Fruit fly (Drosophila melanogaster) whole organism, embryonic: ENCODE measurements around the gene Klp67A.

Experiments used
- ATbp ChIP-seq: fragments of 200-800 bp; sonication (Bioruptor generic); optimal IDR thresholded peaks from 2 replicates; lab custom pipeline; 2017; ENCODE audit warnings: missing biosample characterization, mild to moderate bottlenecking, missing genetic modification characterization, missing genetic modification reagents
- Ada2b ChIP-seq: fragments of 200-800 bp; sonication (Bioruptor generic); IDR thresholded peaks from 2 replicates; pipeline ENCODE4 v1.3.6; 2022; ENCODE audit warnings: missing biosample characterization, missing genetic modification characterization
- Asciz ChIP-seq: fragments of 200-800 bp; sonication (Bioruptor generic); optimal IDR thresholded peaks from 2 replicates; lab custom pipeline; 2017; ENCODE audit warnings: missing biosample characterization, mild to moderate bottlenecking, missing genetic modification characterization, missing genetic modification reagents
- Atf3 ChIP-seq: fragments of 200-800 bp; sonication (Bioruptor generic); optimal IDR thresholded peaks from 3 replicates; lab custom pipeline; 2016; ENCODE audit warnings: missing biosample characterization, missing genetic modification characterization
- BEAF-32 ChIP-seq: fragments of 200-800 bp; sonication (Bioruptor generic); optimal IDR thresholded peaks from 3 replicates; lab custom pipeline; 2017; ENCODE audit warnings: missing biosample characterization, missing genetic modification characterization, mild to moderate bottlenecking, moderate library complexity, missing genetic modification reagents
- BtbVII ChIP-seq: fragments of 200-800 bp; sonication (Bioruptor generic); optimal IDR thresholded peaks from 3 replicates; lab custom pipeline; 2017; ENCODE audit warnings: missing biosample characterization, mild to moderate bottlenecking, missing genetic modification characterization
- Bteb2 ChIP-seq: fragments of 200-800 bp; sonication (Bioruptor generic); optimal IDR thresholded peaks from 2 replicates; lab custom pipeline; 2016; ENCODE audit warnings: missing biosample characterization, missing genetic modification characterization
- CG10431 ChIP-seq: fragments of 200-800 bp; sonication (Bioruptor generic); optimal IDR thresholded peaks from 3 replicates; lab custom pipeline; 2018; ENCODE audit warnings: missing biosample characterization, mild to moderate bottlenecking, missing genetic modification characterization
- CG11504 ChIP-seq: fragments of 200-800 bp; sonication (Bioruptor generic); optimal IDR thresholded peaks from 3 replicates; lab custom pipeline; 2019; ENCODE audit warnings: missing biosample characterization, mild to moderate bottlenecking, missing genetic modification characterization, moderate library complexity
- CG12219 ChIP-seq: fragments of 200-800 bp; sonication (Bioruptor generic); optimal IDR thresholded peaks from 3 replicates; lab custom pipeline; 2018; ENCODE audit warnings: missing biosample characterization, mild to moderate bottlenecking, missing genetic modification characterization
- CG12744 ChIP-seq: fragments of 200-800 bp; sonication (Bioruptor generic); optimal IDR thresholded peaks from 2 replicates; lab custom pipeline; 2016; ENCODE audit warnings: missing biosample characterization, missing genetic modification characterization
- CG13287 ChIP-seq: fragments of 200-800 bp; sonication (Bioruptor generic); IDR thresholded peaks from 2 replicates; pipeline ENCODE4 v1.3.6; 2022; ENCODE audit warnings: missing biosample characterization, missing genetic modification characterization; ENCODE audit not compliant: partially characterized antibody
- CG13894 ChIP-seq: fragments of 200-800 bp; sonication (Bioruptor generic); optimal IDR thresholded peaks from 3 replicates; lab custom pipeline; 2018; ENCODE audit warnings: missing biosample characterization, mild to moderate bottlenecking, missing genetic modification characterization, moderate library complexity
- CG14014 ChIP-seq: fragments of 200-800 bp; sonication (Bioruptor generic); IDR thresholded peaks from 2 replicates; pipeline ENCODE4 v1.3.6; 2022; ENCODE audit warnings: missing biosample characterization, missing genetic modification characterization
- CG14710 ChIP-seq: fragments of 200-800 bp; sonication (Bioruptor generic); optimal IDR thresholded peaks from 3 replicates; lab custom pipeline; 2019; ENCODE audit warnings: missing biosample characterization, mild to moderate bottlenecking, missing genetic modification characterization, moderate library complexity
- CG15479 ChIP-seq: fragments of 200-800 bp; sonication (Bioruptor generic); optimal IDR thresholded peaks from 3 replicates; lab custom pipeline; 2019; ENCODE audit warnings: missing biosample characterization, mild to moderate bottlenecking, missing genetic modification characterization, moderate library complexity
- CG15514 ChIP-seq: fragments of 200-800 bp; sonication (Bioruptor generic); optimal IDR thresholded peaks from 3 replicates; lab custom pipeline; 2017; ENCODE audit warnings: missing biosample characterization, missing genetic modification characterization, mild to moderate bottlenecking, moderate library complexity, missing genetic modification reagents
- CG2678 ChIP-seq: fragments of 200-800 bp; sonication (Bioruptor generic); optimal IDR thresholded peaks from 3 replicates; lab custom pipeline; 2019; ENCODE audit warnings: missing biosample characterization, mild to moderate bottlenecking, missing genetic modification characterization, moderate library complexity
- CG31224 ChIP-seq: fragments of 200-800 bp; sonication (Bioruptor generic); IDR thresholded peaks from 2 replicates; pipeline ENCODE4 v1.3.6; 2022; ENCODE audit warnings: missing biosample characterization, missing genetic modification characterization
- CG3847 ChIP-seq: fragments of 200-800 bp; sonication (Bioruptor generic); IDR thresholded peaks from 2 replicates; pipeline ENCODE4 v1.3.6; 2022; ENCODE audit warnings: missing biosample characterization, missing genetic modification characterization
- CG6175 ChIP-seq: fragments of 200-800 bp; sonication (Bioruptor generic); IDR thresholded peaks from 3 replicates; pipeline ENCODE4 v1.3.6; 2022; ENCODE audit warnings: missing biosample characterization, missing genetic modification characterization
- CG6272 ChIP-seq: fragments of 200-800 bp; sonication (Bioruptor generic); IDR thresholded peaks from 2 replicates; pipeline ENCODE4 v1.3.6; 2022; ENCODE audit warnings: missing biosample characterization, missing genetic modification characterization
- CG7556 ChIP-seq: fragments of 200-800 bp; sonication (Bioruptor generic); optimal IDR thresholded peaks from 2 replicates; lab custom pipeline; 2017; ENCODE audit warnings: missing biosample characterization, mild to moderate bottlenecking, missing genetic modification characterization
- CG8089 ChIP-seq: fragments of 200-800 bp; sonication (Bioruptor generic); optimal IDR thresholded peaks from 3 replicates; lab custom pipeline; 2016; ENCODE audit warnings: missing biosample characterization, missing genetic modification characterization
- CG8944 ChIP-seq: fragments of 200-800 bp; sonication (Bioruptor generic); optimal IDR thresholded peaks from 3 replicates; lab custom pipeline; 2016; ENCODE audit warnings: missing biosample characterization, missing genetic modification characterization
- CoRest ChIP-seq: fragments of 200-800 bp; sonication (Bioruptor generic); optimal IDR thresholded peaks from 3 replicates; lab custom pipeline; 2018; ENCODE audit warnings: missing biosample characterization, mild to moderate bottlenecking, missing genetic modification characterization, moderate library complexity
- CrebB ChIP-seq: fragments of 200-800 bp; sonication (Bioruptor generic); optimal IDR thresholded peaks from 3 replicates; lab custom pipeline; 2018; ENCODE audit warnings: missing biosample characterization, mild to moderate bottlenecking, missing genetic modification characterization
- Doc3 ChIP-seq: fragments of 200-800 bp; sonication (Bioruptor generic); IDR thresholded peaks from 3 replicates; pipeline ENCODE4 v1.3.6; 2022; ENCODE audit warnings: missing biosample characterization, missing genetic modification characterization; ENCODE audit not compliant: partially characterized antibody
- Dp ChIP-seq: fragments of 200-800 bp; sonication (Bioruptor generic); optimal IDR thresholded peaks from 2 replicates; lab custom pipeline; 2018; ENCODE audit warnings: missing biosample characterization, mild to moderate bottlenecking, missing genetic modification characterization, moderate library complexity
- Optix ChIP-seq: fragments of 200-800 bp; sonication (Bioruptor generic); IDR thresholded peaks from 3 replicates; pipeline ENCODE4 v1.3.6; 2022; ENCODE audit warnings: missing biosample characterization, missing genetic modification characterization
- Trl ChIP-seq, 3 experiments: fragments of >200 bp in 2 of 3; fragments of 200-800 bp in 1 of 3; sonication (Bioruptor generic) in 1 of 3; optimal IDR thresholded peaks; 2 replicates in 1 of 3; 3 replicates in 2 of 3; lab custom pipeline; 2016 to 2017; ENCODE audit warnings: missing biosample characterization in 1 of 3, missing genetic modification characterization in 1 of 3
- az2 ChIP-seq: fragments of 200-800 bp; sonication (Bioruptor generic); optimal IDR thresholded peaks from 3 replicates; lab custom pipeline; 2016; ENCODE audit warnings: missing biosample characterization, missing genetic modification characterization
- bowl ChIP-seq: fragments of 200-800 bp; sonication (Bioruptor generic); IDR thresholded peaks from 2 replicates; pipeline ENCODE4 v1.3.6; 2022; ENCODE audit warnings: missing biosample characterization, missing genetic modification characterization
- btn ChIP-seq: fragments of 200-800 bp; sonication (Bioruptor generic); optimal IDR thresholded peaks from 2 replicates; lab custom pipeline; 2016; ENCODE audit warnings: missing biosample characterization, missing genetic modification characterization
- cad ChIP-seq: fragments of >200 bp; optimal IDR thresholded peaks from 2 replicates; lab custom pipeline; 2017; ENCODE audit warnings: missing biosample characterization, missing genetic modification characterization
- crc ChIP-seq: fragments of 200-800 bp; sonication (Bioruptor generic); optimal IDR thresholded peaks from 2 replicates; lab custom pipeline; 2016; ENCODE audit warnings: missing biosample characterization, missing genetic modification characterization
- fd3F ChIP-seq: fragments of 200-800 bp; sonication (Bioruptor generic); optimal IDR thresholded peaks from 2 replicates; lab custom pipeline; 2018; ENCODE audit warnings: missing biosample characterization, mild to moderate bottlenecking, missing genetic modification characterization, moderate library complexity
- fu2 ChIP-seq: fragments of 200-800 bp; sonication (Bioruptor generic); optimal IDR thresholded peaks from 2 replicates; lab custom pipeline; 2016; ENCODE audit warnings: missing biosample characterization, missing genetic modification characterization
- gro ChIP-seq: fragments of 200-800 bp; sonication (Bioruptor generic); optimal IDR thresholded peaks from 2 replicates; lab custom pipeline; 2016; ENCODE audit warnings: missing biosample characterization, missing genetic modification characterization
- ind ChIP-seq: fragments of 200-800 bp; sonication (Bioruptor generic); optimal IDR thresholded peaks from 3 replicates; lab custom pipeline; 2016; ENCODE audit warnings: missing biosample characterization, missing genetic modification characterization
- jing ChIP-seq: fragments of 200-800 bp; sonication (Bioruptor generic); optimal IDR thresholded peaks from 2 replicates; lab custom pipeline; 2018; ENCODE audit warnings: missing biosample characterization, mild to moderate bottlenecking, missing genetic modification characterization
- p53 ChIP-seq: fragments of 200-800 bp; sonication (Bioruptor generic); optimal IDR thresholded peaks from 2 replicates; lab custom pipeline; 2016; ENCODE audit warnings: missing biosample characterization, missing genetic modification characterization
- pan ChIP-seq, 4 experiments: fragments of >200 bp in 3 of 4; fragments of 200-800 bp in 1 of 4; sonication (Bioruptor generic) in 1 of 4; optimal IDR thresholded peaks in 3 of 4; IDR thresholded peaks in 1 of 4; 2 replicates each; pipeline versions ENCODE4 v1.3.6 to Lab custom; 2017 to 2022; ENCODE audit warnings: missing biosample characterization in 2 of 4, missing genetic modification characterization in 2 of 4, mixed read lengths in 1 of 4
- phol ChIP-seq: fragments of 200-800 bp; sonication (Bioruptor generic); optimal IDR thresholded peaks from 3 replicates; lab custom pipeline; 2018; ENCODE audit warnings: missing biosample characterization, mild to moderate bottlenecking, missing genetic modification characterization, moderate library complexity
- slou ChIP-seq: fragments of 200-800 bp; sonication (Bioruptor generic); optimal IDR thresholded peaks from 3 replicates; lab custom pipeline; 2016; ENCODE audit warnings: missing biosample characterization, missing genetic modification characterization
- so ChIP-seq: fragments of 200-800 bp; sonication (Bioruptor generic); IDR thresholded peaks from 3 replicates; pipeline ENCODE4 v1.3.6; 2022; ENCODE audit warnings: missing biosample characterization, missing genetic modification characterization
- tna ChIP-seq: fragments of 200-800 bp; sonication (Bioruptor generic); IDR thresholded peaks from 2 replicates; pipeline ENCODE4 v1.3.6; 2022; ENCODE audit warnings: missing biosample characterization, missing genetic modification characterization; ENCODE audit not compliant: partially characterized antibody
- wdn ChIP-seq: fragments of 200-800 bp; sonication (Bioruptor generic); IDR thresholded peaks from 2 replicates; pipeline ENCODE4 v1.3.6; 2022; ENCODE audit warnings: missing biosample characterization, missing genetic modification characterization

The Klp67A gene

dm6 chr3L:9373374-9374004, 6.6 kb upstream of the Klp67A start (continued):
- peak; percentile 45; the same call in 1 of the 2 replicates for TF ChIP-seq bowl (GFP tag; lab: Robert Waterston, UW)
- peak; percentile 73 for TF ChIP-seq BtbVII (GFP tag; lab: Kevin White, UChicago)
- peak; percentile 60 for TF ChIP-seq CG14710 (tag; lab: Kevin White, UChicago)
- TF ChIP-seq CG14014 (GFP tag; lab: Robert Waterston, UW): peak; percentile 70; the same call in 1 of the 2 replicates
- no peak for TF ChIP-seq BEAF-32
- no peak for TF ChIP-seq CG8089 (GFP tag; lab: Kevin White, UChicago)
- TF ChIP-seq CG6272 (GFP tag; lab: Robert Waterston, UW): no peak
- peak; percentile 44 for TF ChIP-seq CG12219 (GFP tag; lab: Kevin White, UChicago)
- TF ChIP-seq CG13287: peak; percentile 52
- no peak for TF ChIP-seq cad
- TF ChIP-seq CG31224 (GFP tag; lab: Robert Waterston, UW): peak; percentile 40; the same call in 1 of the 2 replicates
- TF ChIP-seq Bteb2 (GFP tag; lab: Kevin White, UChicago): no peak
- TF ChIP-seq pan (optimal IDR thresholded peaks at IDR 0.05; lab: Kevin White, UChicago): no peak
- peak in 1 of 2 experiments; percentile 50 for TF ChIP-seq pan (GFP tag; optimal IDR thresholded peaks at IDR 0.05 in 1 of 2, IDR thresholded peaks at IDR 0.05 in 1 of 2)
- TF ChIP-seq CG13894 (tag; lab: Kevin White, UChicago): peak; percentile 61
- peak; percentile 62 for TF ChIP-seq ATbp (GFP tag; lab: Kevin White, UChicago)
- TF ChIP-seq tna: no peak; the same call in 1 of the 2 replicates
- peak; percentile 84 for TF ChIP-seq CG2678
- TF ChIP-seq jing: no peak
- no peak for TF ChIP-seq gro (GFP tag; lab: Kevin White, UChicago)
- no peak for TF ChIP-seq Atf3 (GFP tag; lab: Kevin White, UChicago)
- peak; percentile 81 for TF ChIP-seq Ada2b (GFP tag; lab: Robert Waterston, UW)
- no peak for TF ChIP-seq CG6175 (GFP tag; lab: Robert Waterston, UW)
- peak; percentile 77 for TF ChIP-seq CG7556 (GFP tag; lab: Kevin White, UChicago)
- TF ChIP-seq Doc3 (GFP tag; lab: Robert Waterston, UW): peak; percentile 45; the same call in 2 of the 3 replicates
- peak; percentile 74 for TF ChIP-seq CG11504 (tag; lab: Kevin White, UChicago)
- TF ChIP-seq so (GFP tag; lab: Robert Waterston, UW): peak; percentile 80
- peak; percentile 13 for TF ChIP-seq CG15479 (GFP tag; lab: Kevin White, UChicago)
- no peak for TF ChIP-seq fu2 (GFP tag; lab: Kevin White, UChicago)
- TF ChIP-seq CrebB (tag; lab: Kevin White, UChicago): no peak
- TF ChIP-seq ind (GFP tag; lab: Kevin White, UChicago): peak; percentile 71
- peak; percentile 66 for TF ChIP-seq az2
- no peak for TF ChIP-seq crc (GFP tag; lab: Kevin White, UChicago)
- TF ChIP-seq CoRest (tag; lab: Kevin White, UChicago): peak; percentile 69
- TF ChIP-seq CG3847: 0 out of 2 replicates have a peak, but pooled peaks have one; percentile 20
- TF ChIP-seq CG10431 (GFP tag; lab: Kevin White, UChicago): no peak
- TF ChIP-seq CG15514 (GFP tag; lab: Kevin White, UChicago): peak; percentile 56
- TF ChIP-seq wdn (GFP tag; lab: Robert Waterston, UW): peak; percentile 55
- peak; percentile 4 for TF ChIP-seq fd3F (GFP tag; lab: Kevin White, UChicago)
- no peak for TF ChIP-seq Dp (GFP tag; lab: Kevin White, UChicago)
- no peak for TF ChIP-seq btn
- TF ChIP-seq Trl (optimal IDR thresholded peaks at IDR 0.05; lab: Kevin White, UChicago): peak; percentile 94 to 96
- peak; percentile 32 for TF ChIP-seq Trl (GFP tag; optimal IDR thresholded peaks at IDR 0.05; lab: Kevin White, UChicago)
- TF ChIP-seq Optix (GFP tag; lab: Robert Waterston, UW): peak; percentile 56; the same call in 1 of the 3 replicates
- TF ChIP-seq CG8944 (GFP tag; lab: Kevin White, UChicago): no peak
- TF ChIP-seq slou (GFP tag; lab: Kevin White, UChicago): no peak
- no peak for TF ChIP-seq CG12744 (GFP tag; lab: Kevin White, UChicago)
- peak; percentile 68 for TF ChIP-seq phol (tag; lab: Kevin White, UChicago)
- TF ChIP-seq Asciz (GFP tag; lab: Kevin White, UChicago): peak; percentile 62
- TF ChIP-seq p53 (GFP tag; lab: Kevin White, UChicago): no peak
